Fruit fly (Drosophila melanogaster) whole organism, embryonic: Measurements from ENCODE around the gene dpr14.

Experiments
- ATbp ChIP-seq: fragments of 200-800 bp; sonication (Bioruptor generic); optimal IDR thresholded peaks from 2 replicates; lab custom pipeline; 2017; ENCODE audit warnings: missing biosample characterization, mild to moderate bottlenecking, missing genetic modification characterization, missing genetic modification reagents
- Abd-B ChIP-seq: fragments of 200-800 bp; sonication (Bioruptor generic); optimal IDR thresholded peaks from 2 replicates; lab custom pipeline; 2018; ENCODE audit warnings: missing biosample characterization, mild to moderate bottlenecking, missing genetic modification characterization, moderate library complexity
- Atf3 ChIP-seq: fragments of 200-800 bp; sonication (Bioruptor generic); optimal IDR thresholded peaks from 3 replicates; lab custom pipeline; 2016; ENCODE audit warnings: missing biosample characterization, missing genetic modification characterization
- CG10147 ChIP-seq: fragments of 200-800 bp; sonication (Bioruptor generic); optimal IDR thresholded peaks from 2 replicates; lab custom pipeline; 2019; ENCODE audit warnings: missing biosample characterization, mild to moderate bottlenecking, missing genetic modification characterization, moderate library complexity
- CG11560 ChIP-seq: fragments of 200-800 bp; sonication (Bioruptor generic); IDR thresholded peaks from 3 replicates; pipeline ENCODE4 v1.3.6; 2022; ENCODE audit warnings: missing biosample characterization, missing genetic modification characterization
- CG12744 ChIP-seq: fragments of 200-800 bp; sonication (Bioruptor generic); optimal IDR thresholded peaks from 2 replicates; lab custom pipeline; 2016; ENCODE audit warnings: missing biosample characterization, missing genetic modification characterization
- CG13894 ChIP-seq: fragments of 200-800 bp; sonication (Bioruptor generic); optimal IDR thresholded peaks from 3 replicates; lab custom pipeline; 2018; ENCODE audit warnings: missing biosample characterization, mild to moderate bottlenecking, missing genetic modification characterization, moderate library complexity
- CG15479 ChIP-seq: fragments of 200-800 bp; sonication (Bioruptor generic); optimal IDR thresholded peaks from 3 replicates; lab custom pipeline; 2019; ENCODE audit warnings: missing biosample characterization, mild to moderate bottlenecking, missing genetic modification characterization, moderate library complexity
- CG15696 ChIP-seq: fragments of 200-800 bp; sonication (Bioruptor generic); optimal IDR thresholded peaks from 2 replicates; lab custom pipeline; 2019; ENCODE audit warnings: missing biosample characterization, mild to moderate bottlenecking, missing genetic modification characterization, moderate library complexity
- CG1603 ChIP-seq: fragments of 200-800 bp; sonication (Bioruptor generic); optimal IDR thresholded peaks from 2 replicates; lab custom pipeline; 2019; ENCODE audit warnings: missing biosample characterization, mild to moderate bottlenecking, missing genetic modification characterization, moderate library complexity
- CG1647 ChIP-seq: fragments of 200-800 bp; sonication (Bioruptor generic); optimal IDR thresholded peaks from 3 replicates; lab custom pipeline; 2016; ENCODE audit warnings: missing biosample characterization, missing genetic modification characterization
- CG1832 ChIP-seq: fragments of 200-800 bp; sonication (Bioruptor generic); optimal IDR thresholded peaks from 2 replicates; lab custom pipeline; 2017; ENCODE audit warnings: missing biosample characterization, mild to moderate bottlenecking, missing genetic modification characterization, inconsistent platforms
- CG18476 ChIP-seq: fragments of 200-800 bp; sonication (Bioruptor generic); optimal IDR thresholded peaks from 2 replicates; lab custom pipeline; 2016; ENCODE audit warnings: missing biosample characterization, mild to moderate bottlenecking, missing genetic modification characterization
- CG34224 ChIP-seq: fragments of 200-800 bp; sonication (Bioruptor generic); IDR thresholded peaks from 3 replicates; pipeline ENCODE4 v1.3.6; 2022; ENCODE audit warnings: missing biosample characterization, missing genetic modification characterization; ENCODE audit not compliant: partially characterized antibody
- CG42726 ChIP-seq: fragments of 200-800 bp; sonication (Bioruptor generic); IDR thresholded peaks from 2 replicates; pipeline ENCODE4 v1.3.6; 2022; ENCODE audit warnings: missing biosample characterization, missing genetic modification characterization; ENCODE audit not compliant: partially characterized antibody
- CG7357 ChIP-seq: fragments of 200-800 bp; sonication (Bioruptor generic); IDR thresholded peaks from 3 replicates; pipeline ENCODE4 v1.3.6; 2022; ENCODE audit warnings: missing biosample characterization, missing genetic modification characterization
- CG7372 ChIP-seq: fragments of 200-800 bp; sonication (Bioruptor generic); IDR thresholded peaks from 2 replicates; pipeline ENCODE4 v1.3.6; 2022; ENCODE audit warnings: missing biosample characterization, missing genetic modification characterization
- CG7928 ChIP-seq: fragments of 200-800 bp; sonication (Bioruptor generic); optimal IDR thresholded peaks from 2 replicates; lab custom pipeline; 2017; ENCODE audit warnings: missing biosample characterization, mild to moderate bottlenecking, missing genetic modification characterization
- CG8089 ChIP-seq: fragments of 200-800 bp; sonication (Bioruptor generic); optimal IDR thresholded peaks from 3 replicates; lab custom pipeline; 2016; ENCODE audit warnings: missing biosample characterization, missing genetic modification characterization
- CG8765 ChIP-seq: fragments of 200-800 bp; sonication (Bioruptor generic); IDR thresholded peaks from 2 replicates; pipeline ENCODE4 v1.3.6; 2022; ENCODE audit warnings: missing biosample characterization, missing genetic modification characterization
- CG8944 ChIP-seq: fragments of 200-800 bp; sonication (Bioruptor generic); optimal IDR thresholded peaks from 3 replicates; lab custom pipeline; 2016; ENCODE audit warnings: missing biosample characterization, missing genetic modification characterization
- CG9932 ChIP-seq: fragments of 200-800 bp; sonication (Bioruptor generic); IDR thresholded peaks from 2 replicates; pipeline ENCODE4 v1.3.6; 2022; ENCODE audit warnings: missing biosample characterization, missing genetic modification characterization
- D19A ChIP-seq: fragments of 200-800 bp; optimal IDR thresholded peaks from 3 replicates; lab custom pipeline; 2019; ENCODE audit warnings: missing biosample characterization, mild to moderate bottlenecking, missing genetic modification characterization, moderate library complexity
- Dref ChIP-seq: fragments of 200-800 bp; sonication (Bioruptor generic); IDR thresholded peaks from 2 replicates; pipeline ENCODE4 v1.3.6; 2022; ENCODE audit warnings: missing biosample characterization, missing genetic modification characterization
- ERR ChIP-seq: fragments of 200-800 bp; sonication (Bioruptor generic); optimal IDR thresholded peaks from 2 replicates; lab custom pipeline; 2016; ENCODE audit warnings: missing biosample characterization, missing genetic modification characterization
- HLHmδ ChIP-seq: fragments of 200-800 bp; sonication (Bioruptor generic); optimal IDR thresholded peaks from 2 replicates; lab custom pipeline; 2018; ENCODE audit warnings: missing biosample characterization, mild to moderate bottlenecking, missing genetic modification characterization, moderate library complexity
- Hsf ChIP-seq: fragments of 200-800 bp; sonication (Bioruptor generic); optimal IDR thresholded peaks from 3 replicates; lab custom pipeline; 2016; ENCODE audit warnings: missing biosample characterization, missing genetic modification characterization
- Mad ChIP-seq: fragments of 200-800 bp; sonication (Bioruptor generic); optimal IDR thresholded peaks from 2 replicates; lab custom pipeline; 2016; ENCODE audit warnings: missing biosample characterization, missing genetic modification characterization
- Myb ChIP-seq: fragments of 200-800 bp; sonication (Bioruptor generic); optimal IDR thresholded peaks from 2 replicates; lab custom pipeline; 2016; ENCODE audit warnings: missing biosample characterization, missing genetic modification characterization
- NC2α ChIP-seq: fragments of 200-800 bp; sonication (Bioruptor generic); optimal IDR thresholded peaks from 2 replicates; lab custom pipeline; 2016; ENCODE audit warnings: missing biosample characterization, missing genetic modification characterization
- Nf-YB ChIP-seq: fragments of 200-800 bp; sonication (Bioruptor generic); optimal IDR thresholded peaks from 3 replicates; lab custom pipeline; 2019; ENCODE audit warnings: missing biosample characterization, mild to moderate bottlenecking, missing genetic modification characterization, moderate library complexity
- Poxn ChIP-seq: fragments of 200-800 bp; sonication (Bioruptor generic); IDR thresholded peaks from 2 replicates; pipeline ENCODE4 v1.3.6; 2022; ENCODE audit warnings: missing biosample characterization, missing genetic modification characterization
- ac ChIP-seq: fragments of 200-800 bp; sonication (Bioruptor generic); optimal IDR thresholded peaks from 3 replicates; lab custom pipeline; 2017; ENCODE audit warnings: missing biosample characterization, mild to moderate bottlenecking, missing genetic modification characterization
- br ChIP-seq: fragments of >200 bp; optimal IDR thresholded peaks from 2 replicates; lab custom pipeline; 2017
- cwo ChIP-seq: fragments of 200-800 bp; sonication (Bioruptor generic); optimal IDR thresholded peaks from 3 replicates; lab custom pipeline; 2017; ENCODE audit warnings: missing biosample characterization, missing genetic modification characterization, mild to moderate bottlenecking, moderate library complexity, missing genetic modification reagents
- da ChIP-seq: fragments of 200-800 bp; sonication (Bioruptor generic); optimal IDR thresholded peaks from 2 replicates; lab custom pipeline; 2016; ENCODE audit warnings: missing biosample characterization, missing genetic modification characterization
- disco-r ChIP-seq: fragments of 200-800 bp; sonication (Bioruptor generic); optimal IDR thresholded peaks from 2 replicates; lab custom pipeline; 2016; ENCODE audit warnings: missing biosample characterization, missing genetic modification characterization
- dm ChIP-seq: fragments of 200-800 bp; sonication (Bioruptor generic); optimal IDR thresholded peaks from 3 replicates; lab custom pipeline; 2016; ENCODE audit warnings: missing biosample characterization, missing genetic modification characterization
- fd96Cb ChIP-seq: fragments of 200-800 bp; sonication (Bioruptor generic); optimal IDR thresholded peaks from 2 replicates; lab custom pipeline; 2018; ENCODE audit warnings: missing biosample characterization, mild to moderate bottlenecking, missing genetic modification characterization, moderate library complexity
- gcm ChIP-seq: fragments of 200-800 bp; sonication (Bioruptor generic); optimal IDR thresholded peaks from 2 replicates; lab custom pipeline; 2019; ENCODE audit warnings: missing biosample characterization, mild to moderate bottlenecking, missing genetic modification characterization, moderate library complexity
- jumu ChIP-seq: fragments of 200-800 bp; sonication (Bioruptor generic); optimal IDR thresholded peaks from 3 replicates; lab custom pipeline; 2016; ENCODE audit warnings: missing biosample characterization, missing genetic modification characterization
- lilli ChIP-seq: fragments of 200-800 bp; sonication (Bioruptor generic); optimal IDR thresholded peaks from 3 replicates; lab custom pipeline; 2016; ENCODE audit warnings: missing biosample characterization, missing genetic modification characterization
- onecut ChIP-seq: fragments of 200-800 bp; sonication (Bioruptor generic); IDR thresholded peaks from 2 replicates; pipeline ENCODE4 v1.3.6; 2022; ENCODE audit warnings: missing biosample characterization, missing genetic modification characterization
- pnt ChIP-seq: fragments of 200-800 bp; sonication (Bioruptor generic); optimal IDR thresholded peaks from 3 replicates; lab custom pipeline; 2016; ENCODE audit warnings: missing biosample characterization, missing genetic modification characterization
- shn ChIP-seq: fragments of 200-800 bp; sonication (Bioruptor generic); optimal IDR thresholded peaks from 3 replicates; lab custom pipeline; 2016; ENCODE audit warnings: missing biosample characterization, missing genetic modification characterization
- trem ChIP-seq: fragments of 200-800 bp; optimal IDR thresholded peaks from 3 replicates; lab custom pipeline; 2019; ENCODE audit warnings: missing biosample characterization, mild to moderate bottlenecking, missing genetic modification characterization, moderate library complexity
- ttk ChIP-seq: fragments of 200-800 bp; sonication (Bioruptor generic); IDR thresholded peaks from 2 replicates; pipeline ENCODE4 v2.1.2; 2022; ENCODE audit warnings: missing biosample characterization, missing genetic modification characterization
- vnd ChIP-seq: fragments of 200-800 bp; sonication (Bioruptor generic); IDR thresholded peaks from 3 replicates; pipeline ENCODE4 v1.3.6; 2022; ENCODE audit warnings: missing biosample characterization, missing genetic modification characterization; ENCODE audit not compliant: partially characterized antibody
- zfh2 ChIP-seq: fragments of 200-800 bp; sonication (Bioruptor generic); optimal IDR thresholded peaks from 2 replicates; lab custom pipeline; 2016; ENCODE audit warnings: missing biosample characterization, missing genetic modification characterization

dpr14 gene

DNA sequence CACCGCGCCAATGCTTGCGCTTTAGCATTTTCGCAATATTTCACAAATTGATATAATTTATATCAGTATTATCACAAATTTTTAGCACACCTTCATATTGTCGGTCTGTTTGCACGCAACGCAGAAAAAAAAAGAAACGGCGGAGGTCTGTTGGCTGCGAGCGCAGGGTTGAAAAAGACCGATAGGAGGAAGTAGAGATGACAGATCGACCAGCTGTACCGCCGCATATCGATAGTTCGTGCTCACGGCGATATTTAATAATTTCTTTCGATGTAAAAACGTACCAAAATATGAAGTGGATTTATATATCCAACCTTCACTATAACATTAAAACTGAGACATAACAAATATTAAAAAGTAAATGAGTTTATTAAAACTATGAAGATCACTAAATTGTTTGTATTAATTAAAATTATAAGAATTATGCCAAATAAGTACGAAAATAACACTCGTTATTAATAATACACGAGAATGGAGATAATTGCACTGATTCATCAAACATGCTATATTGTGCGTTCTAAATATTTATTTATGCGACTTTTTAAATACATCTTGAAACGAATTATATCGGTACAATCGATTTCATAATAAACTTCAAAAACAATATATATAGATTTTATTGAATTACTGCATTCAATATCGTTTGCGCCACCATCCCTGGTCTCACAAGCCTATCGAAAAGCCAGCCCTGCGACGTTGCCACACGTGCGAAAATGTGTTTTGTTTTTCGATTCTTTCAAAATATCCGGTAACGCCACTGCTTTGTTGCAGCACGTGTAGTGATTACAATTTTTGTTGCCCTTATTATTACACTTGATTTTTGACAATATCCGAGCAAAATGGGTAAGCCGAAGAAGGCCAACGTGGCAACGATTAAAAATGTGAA is 6.7 kb downstream of the dpr14 start, which contains the start of the genes RpS6 and bys (continued):
- TF ChIP-seq CG34224 (GFP tag; lab: Robert Waterston, UW) (peak; percentile 70), CG18476 (GFP tag; lab: Kevin White, UChicago) (peak; percentile 21), dm (GFP tag; lab: Kevin White, UChicago) (peak; percentile 92), CG1603 (tag; lab: Kevin White, UChicago) (peak; percentile 61), CG1832 (GFP tag; lab: Kevin White, UChicago) (no peak), ttk (GFP tag; lab: Robert Waterston, UW) (peak; percentile 51; the same call in 1 of the 2 replicates), HLHmδ (GFP tag; lab: Kevin White, UChicago) (peak; percentile 76), ERR (GFP tag; lab: Kevin White, UChicago) (no peak), vnd (GFP tag; lab: Robert Waterston, UW) (peak; percentile 78), onecut (peak; percentile 75), CG42726 (GFP tag; lab: Robert Waterston, UW) (peak; percentile 89; the same call in 1 of the 2 replicates), Abd-B (peak; percentile 13), Myb (no peak), ATbp (GFP tag; lab: Kevin White, UChicago) (no peak), da (no peak), CG8765 (GFP tag; lab: Robert Waterston, UW) (0 out of 2 replicates have a peak, but pooled peaks have one; percentile 23), Poxn (GFP tag; lab: Robert Waterston, UW) (no peak), CG13894 (tag; lab: Kevin White, UChicago) (peak; percentile 26), zfh2 (GFP tag; lab: Kevin White, UChicago) (peak; percentile 49), lilli (GFP tag; lab: Kevin White, UChicago) (peak; percentile 10), CG11560 (tag; lab: Robert Waterston, UW) (no peak), CG12744 (GFP tag; lab: Kevin White, UChicago) (no peak), br (no peak), Mad (GFP tag; lab: Kevin White, UChicago) (peak; percentile 10), ac (peak; percentile 46), CG15479 (GFP tag; lab: Kevin White, UChicago) (peak; percentile 26), CG9932 (GFP tag; lab: Robert Waterston, UW) (peak; percentile 74), jumu (no peak), Atf3 (GFP tag; lab: Kevin White, UChicago) (no peak), shn (no peak), Nf-YB (GFP tag; lab: Kevin White, UChicago) (peak; percentile 3), fd96Cb (no peak), D19A (tag; lab: Kevin White, UChicago) (no peak), CG1647 (GFP tag; lab: Kevin White, UChicago) (no peak), gcm (GFP tag; lab: Kevin White, UChicago) (no peak), NC2α (GFP tag; lab: Kevin White, UChicago) (no peak), CG15696 (tag; lab: Kevin White, UChicago) (peak; percentile 3), trem (tag; lab: Kevin White, UChicago) (no peak), pnt (GFP tag; lab: Kevin White, UChicago) (no peak), CG7928 (GFP tag; lab: Kevin White, UChicago) (peak; percentile 82), CG10147 (peak; percentile 16), CG8944 (GFP tag; lab: Kevin White, UChicago) (peak; percentile 32), Hsf (peak; percentile 33), CG7357 (GFP tag; lab: Robert Waterston, UW) (no peak), CG7372 (no peak), CG8089 (GFP tag; lab: Kevin White, UChicago) (peak; percentile 5), disco-r (GFP tag; lab: Kevin White, UChicago) (peak; percentile 7), Dref (GFP tag; lab: Robert Waterston, UW) (peak; percentile 76), cwo (GFP tag; lab: Kevin White, UChicago) (peak; percentile 60)
